Worm (Caenorhabditis elegans) whole organism, L1 larva: Measurements from ENCODE around the gene F35C11.7.

ENCODE experiments used
- aly-2 ChIP-seq: fragments of 150-350 bp; optimal IDR thresholded peaks from 2 replicates; lab custom pipeline; 2014; ENCODE audit warnings: missing biosample characterization, missing genetic modification characterization
- fkh-10 ChIP-seq: sonication (generic microtip); optimal IDR thresholded peaks from 2 replicates; lab custom pipeline; 2017; ENCODE audit warnings: missing biosample characterization, missing genetic modification reagents, missing genetic modification characterization
- lin-39 ChIP-seq: fragments of 150-350 bp; optimal IDR thresholded peaks from 2 replicates; lab custom pipeline; 2014; ENCODE audit warnings: missing biosample characterization, missing genetic modification reagents, missing genetic modification characterization
- lsy-2 ChIP-seq, 2 experiments: fragments of 150-350 bp; optimal IDR thresholded peaks; 2 replicates each; lab custom pipeline; 2014; ENCODE audit warnings: missing biosample characterization in 2 of 2, missing genetic modification characterization in 2 of 2
- ztf-4 ChIP-seq: fragments of 150-350 bp; optimal IDR thresholded peaks from 2 replicates; lab custom pipeline; 2014; ENCODE audit warnings: missing biosample characterization, missing genetic modification characterization

- TF ChIP-seq aly-2 (tag; lab: Kevin White, UChicago) (no peak), lsy-2 (tag; optimal IDR thresholded peaks at IDR 0.05; lab: Kevin White, UChicago) (no peak), ztf-4 (tag; lab: Kevin White, UChicago) (no peak), fkh-10 (no peak), lin-39 (tag; lab: Kevin White, UChicago) (no peak)
Measured at ce11 chrII:8223422-8223821, 32.7 kb upstream of the F35C11.7 start.
